Fruit fly (Drosophila melanogaster): ENCODE measurements around the gene CG9915.

CG9915 gene

DNA sequence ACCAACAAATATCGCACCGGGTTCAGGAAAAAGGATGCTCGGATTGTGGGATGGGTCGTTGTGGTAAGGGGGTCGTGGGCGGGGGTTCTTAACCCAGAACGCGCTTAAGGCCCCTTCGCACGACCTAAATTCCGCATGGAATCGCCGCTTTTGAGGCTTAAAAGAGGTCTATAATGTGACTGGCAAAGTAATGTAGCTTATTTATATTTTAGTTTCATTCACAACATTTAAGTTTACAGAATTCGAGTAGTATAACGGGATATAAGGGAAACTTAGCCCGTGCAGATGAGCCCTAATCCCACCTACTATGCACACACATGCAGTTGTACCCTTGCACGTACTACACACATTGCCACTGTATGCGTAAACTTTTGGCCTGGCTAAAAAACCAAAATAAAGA is 34.2 kb downstream of the CG9915 start (continued):
- TF ChIP-seq CG6689 (GFP tag; IDR thresholded peaks at IDR 0.05) (peak; percentile 81), ara (GFP tag; IDR thresholded peaks at IDR 0.05) (peak; percentile 88), CG6791 (GFP tag; IDR thresholded peaks at IDR 0.05; ENCODE audit: partially characterized antibody) (no peak), ase (GFP tag; IDR thresholded peaks at IDR 0.05) (peak; percentile 80), ttk (GFP tag; IDR thresholded peaks at IDR 0.05) (peak; percentile 69), az2 (GFP tag; optimal IDR thresholded peaks at IDR 0.05) (peak; percentile 71), Side (GFP tag; optimal IDR thresholded peaks at IDR 0.05) (peak; percentile 31), CG11695 (GFP tag; IDR thresholded peaks at IDR 0.05) (peak; percentile 85), CG8281 (tag; optimal IDR thresholded peaks at IDR 0.05) (peak; percentile 71), CG9609 (GFP tag; optimal IDR thresholded peaks at IDR 0.05) (peak; percentile 61), lbe (GFP tag; optimal IDR thresholded peaks at IDR 0.05) (peak; percentile 53), emc (GFP tag; optimal IDR thresholded peaks at IDR 0.05) (no peak), CG15696 (tag; optimal IDR thresholded peaks at IDR 0.05) (peak; percentile 91), lab (GFP tag; optimal IDR thresholded peaks at IDR 0.05) (peak; percentile 87), danr (GFP tag; IDR thresholded peaks at IDR 0.05) (peak; percentile 72), CG1602 (GFP tag; optimal IDR thresholded peaks at IDR 0.05) (peak; percentile 49), twi (tag; optimal IDR thresholded peaks at IDR 0.05) (peak; percentile 74), D19A (tag; optimal IDR thresholded peaks at IDR 0.05) (peak; percentile 86), ftz-f1 (GFP tag; optimal IDR thresholded peaks at IDR 0.05) (no peak), so (GFP tag; IDR thresholded peaks at IDR 0.05) (peak; percentile 88), ato (GFP tag; IDR thresholded peaks at IDR 0.05; ENCODE audit: partially characterized antibody) (no peak), pho (GFP tag; optimal IDR thresholded peaks at IDR 0.05) (no peak), CG10267 (tag; optimal IDR thresholded peaks at IDR 0.05) (peak; percentile 82), CG12219 (GFP tag; optimal IDR thresholded peaks at IDR 0.05) (peak; percentile 87), CG9876 (GFP tag; optimal IDR thresholded peaks at IDR 0.05) (no peak), E2f2 (GFP tag; IDR thresholded peaks at IDR 0.05) (peak; percentile 6; the same call in 1 of the 2 replicates), nom (GFP tag; optimal IDR thresholded peaks at IDR 0.05) (peak; percentile 94), zen2 (GFP tag; IDR thresholded peaks at IDR 0.05; ENCODE audit: partially characterized antibody) (no peak), Atf6 (GFP tag; IDR thresholded peaks at IDR 0.05) (peak; percentile 64), HmgZ (tag; optimal IDR thresholded peaks at IDR 0.05) (peak; percentile 79), hkb (optimal IDR thresholded peaks at IDR 0.05) (no peak), hkb (GFP tag; IDR thresholded peaks at IDR 0.05) (peak; percentile 93), CG32532 (GFP tag; IDR thresholded peaks at IDR 0.05) (peak; percentile 81), CG34224 (GFP tag; IDR thresholded peaks at IDR 0.05; ENCODE audit: partially characterized antibody) (no peak), Bdp1 (GFP tag; optimal IDR thresholded peaks at IDR 0.05) (peak; percentile 40), unpg (GFP tag; optimal IDR thresholded peaks at IDR 0.05) (peak; percentile 89), CG12942 (GFP tag; optimal IDR thresholded peaks at IDR 0.05) (peak; percentile 39), NK7.1 (GFP tag; optimal IDR thresholded peaks at IDR 0.05) (no peak), phol (tag; optimal IDR thresholded peaks at IDR 0.05) (peak; percentile 85), zfh2 (GFP tag; optimal IDR thresholded peaks at IDR 0.05) (no peak), MBD-R2 (GFP tag; IDR thresholded peaks at IDR 0.05) (peak; percentile 40; the same call in 1 of the 2 replicates), sr (GFP tag; IDR thresholded peaks at IDR 0.05) (peak; percentile 66), cato (GFP tag; optimal IDR thresholded peaks at IDR 0.05; ENCODE audit: borderline replicate concordance) (peak; percentile 43), vvl (GFP tag; IDR thresholded peaks at IDR 0.05) (peak; percentile 93), bigmax (GFP tag; optimal IDR thresholded peaks at IDR 0.05) (peak; percentile 34), stc (GFP tag; IDR thresholded peaks at IDR 0.05) (peak; percentile 85), luna (GFP tag; optimal IDR thresholded peaks at IDR 0.05) (no peak), da (GFP tag; optimal IDR thresholded peaks at IDR 0.05) (no peak), lmd (GFP tag; IDR thresholded peaks at IDR 0.05) (peak; percentile 79), CG34376 (GFP tag; optimal IDR thresholded peaks at IDR 0.05) (peak; percentile 69), Dll (GFP tag; IDR thresholded peaks at IDR 0.05; ENCODE audit: partially characterized antibody) (no peak), ap (GFP tag; IDR thresholded peaks at IDR 0.05) (peak; percentile 73; the same call in 1 of the 2 replicates)

Measured in whole organism, embryonic.